Worm (Caenorhabditis elegans): ENCODE results near the gene srx-64.

Gene srx-64

DNA sequence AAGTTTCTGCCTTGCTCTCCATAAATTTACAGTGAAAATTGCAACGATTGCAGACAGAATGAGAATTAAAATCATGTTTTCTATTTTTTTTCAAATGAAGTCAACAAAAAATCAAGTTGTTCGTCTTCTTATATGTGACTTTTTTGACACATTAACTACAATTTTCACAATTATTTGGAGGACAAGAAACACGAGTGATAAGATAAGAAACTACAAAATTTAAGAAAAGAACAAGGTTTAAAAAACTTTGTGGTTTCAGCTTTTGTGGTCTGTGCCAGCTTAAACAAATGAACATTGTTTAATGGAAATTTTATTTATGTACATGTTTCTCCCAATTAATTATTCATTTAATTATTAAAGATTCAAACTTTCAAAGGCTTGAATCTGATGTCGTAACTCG, 41.2 kb downstream of the srx-64 start, which contains the start of gene cyp-34A9:
Gene cyp-34A9, minus strand, starts transcription at position 131 of the 400 bp plus-strand sequence.
- TF ChIP-seq unc-62 (GFP tag; optimal IDR thresholded peaks at IDR 0.05): no peak

- no peak for TF ChIP-seq unc-62 (GFP tag; optimal IDR thresholded peaks at IDR 0.05)
Measured at ce11 chrV:3972846-3973245, 43.6 kb downstream of the srx-64 start, which contains the start of gene cyp-34A10. TSS of gene cyp-34A10 (minus strand) at chrV:3972991.

DNA sequence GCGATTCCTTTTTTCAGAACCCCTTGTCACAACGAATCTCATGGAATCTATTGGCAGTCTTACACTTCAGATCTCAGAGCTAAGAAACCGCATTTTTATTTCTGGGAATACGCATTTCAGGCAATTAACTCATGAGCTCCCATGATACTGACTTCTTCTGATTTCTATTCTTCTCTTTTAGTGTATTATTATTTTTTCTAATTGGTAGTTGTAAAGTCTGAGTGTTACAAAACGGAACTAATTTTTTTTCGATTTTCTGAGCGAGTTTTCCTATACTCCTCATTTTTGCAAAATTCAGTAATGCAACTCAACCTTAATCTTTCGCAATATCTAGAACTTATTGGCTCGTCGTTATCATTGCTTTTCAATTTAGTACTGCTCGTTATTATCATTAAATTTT, 45.2 kb downstream of the srx-64 start, which contains the start of gene str-82:
Gene str-82, plus strand, starts transcription at position 301 of the 400 bp plus-strand sequence.
- TF ChIP-seq unc-62 (GFP tag; optimal IDR thresholded peaks at IDR 0.05): no peak

- TF ChIP-seq unc-62 (GFP tag; optimal IDR thresholded peaks at IDR 0.05): no peak
Measured at ce11 chrV:3976964-3977363, 47.8 kb downstream of the srx-64 start, which contains the start of gene str-83. TSS of gene str-83 (plus strand) at chrV:3977264.

DNA sequence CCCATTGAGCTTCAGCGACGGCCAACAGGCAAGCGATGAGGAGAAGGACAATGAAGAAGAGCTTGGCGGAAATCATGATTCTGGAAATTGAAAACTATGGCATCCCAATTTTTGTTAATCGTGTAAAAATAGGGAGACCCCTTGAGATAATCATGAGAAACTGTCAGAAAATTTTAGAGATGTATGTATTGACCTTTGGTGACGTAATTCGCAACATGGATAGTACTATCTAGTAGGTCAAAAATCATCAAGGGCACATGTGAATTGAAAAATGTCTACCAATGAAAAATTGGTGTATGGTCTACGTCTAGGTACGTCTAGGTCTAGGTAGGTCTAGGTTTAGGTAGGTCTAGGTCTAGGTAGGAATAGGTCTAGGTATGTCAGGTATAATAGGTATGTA, 49.9 kb downstream of the srx-64 start, which contains the start of gene nlp-34:
Gene nlp-34, minus strand, starts transcription at position 82 of the 400 bp plus-strand sequence.
- no peak for TF ChIP-seq unc-62 (GFP tag; optimal IDR thresholded peaks at IDR 0.05)

- TF ChIP-seq unc-62 (GFP tag; optimal IDR thresholded peaks at IDR 0.05): no peak
Measured at ce11 chrV:3979819-3980218, 50.6 kb downstream of the srx-64 start, which contains the start of gene nlp-31. TSS of gene nlp-31 (plus strand) at chrV:3980055.

Data from whole organism, dauer.